Worm (Caenorhabditis elegans) whole organism, L1 larva: ENCODE data around the gene rpl-32.

Experiments used
- C04F5.9 ChIP-seq: sonication (generic microtip); optimal IDR thresholded peaks from 2 replicates; lab custom pipeline; 2016; ENCODE audit warnings: missing genetic modification characterization, missing compliant biosample characterization
- F16B12.6 ChIP-seq: fragments of 150-350 bp; optimal IDR thresholded peaks from 2 replicates; lab custom pipeline; 2014; ENCODE audit warnings: missing biosample characterization, missing genetic modification characterization
- aha-1 ChIP-seq: fragments of 150-350 bp; optimal IDR thresholded peaks from 2 replicates; lab custom pipeline; 2014; ENCODE audit warnings: missing biosample characterization, missing genetic modification characterization
- aly-2 ChIP-seq: fragments of 150-350 bp; optimal IDR thresholded peaks from 2 replicates; lab custom pipeline; 2014; ENCODE audit warnings: missing biosample characterization, missing genetic modification characterization
- ama-1 ChIP-seq: fragments of 150-350 bp; optimal IDR thresholded peaks from 2 replicates; lab custom pipeline; 2014
- blmp-1 ChIP-seq: fragments of 150-350 bp; optimal IDR thresholded peaks from 2 replicates; lab custom pipeline; 2014; ENCODE audit warnings: missing biosample characterization, missing genetic modification characterization
- ceh-8 ChIP-seq: fragments of 200-800 bp; sonication (Bioruptor generic); optimal IDR thresholded peaks from 2 replicates; lab custom pipeline; 2018; ENCODE audit warnings: mild to moderate bottlenecking, missing genetic modification characterization, moderate library complexity, missing compliant biosample characterization
- ceh-88 ChIP-seq: fragments of 200-800 bp; sonication (Bioruptor generic); IDR thresholded peaks from 2 replicates; pipeline ENCODE4 v1.3.6; 2022; ENCODE audit warnings: missing genetic modification characterization, missing compliant biosample characterization
- dpl-1 ChIP-seq, 3 experiments: fragments of 150-350 bp in 2 of 3; sonication (generic microtip) in 1 of 3; optimal IDR thresholded peaks; 2 replicates each; lab custom pipeline; 2014 to 2017; ENCODE audit warnings: missing biosample characterization in 3 of 3, missing genetic modification characterization in 3 of 3, missing genetic modification reagents in 3 of 3
- dsc-1 ChIP-seq: sonication (generic microtip); optimal IDR thresholded peaks from 2 replicates; lab custom pipeline; 2016; ENCODE audit warnings: mild to moderate bottlenecking, missing genetic modification characterization, missing compliant biosample characterization
- efl-1 ChIP-seq, 4 experiments: fragments of 150-350 bp; optimal IDR thresholded peaks in 3 of 4; peaks in 1 of 4; 1 replicate in 1 of 4; 2 replicates in 3 of 4; lab custom pipeline; 2014; ENCODE audit warnings: missing biosample characterization in 2 of 4, missing genetic modification characterization in 2 of 4, missing genetic modification reagents in 2 of 4
- egl-13 ChIP-seq: sonication (generic microtip); optimal IDR thresholded peaks from 2 replicates; lab custom pipeline; 2016; ENCODE audit warnings: missing genotype, missing genetic modification reagents, missing genetic modification characterization, missing compliant biosample characterization
- ets-5 ChIP-seq: fragments of 200-800 bp; sonication (Bioruptor generic); IDR thresholded peaks from 2 replicates; pipeline ENCODE4 v1.3.6; 2022; ENCODE audit warnings: missing genetic modification characterization, missing compliant biosample characterization
- fos-1 ChIP-seq: fragments of 150-350 bp; optimal IDR thresholded peaks from 2 replicates; lab custom pipeline; 2014; ENCODE audit warnings: missing biosample characterization, missing genetic modification characterization
- hlh-4 ChIP-seq: sonication (generic microtip); optimal IDR thresholded peaks from 2 replicates; lab custom pipeline; 2016; ENCODE audit warnings: mild to moderate bottlenecking, missing genetic modification characterization, missing compliant biosample characterization
- hpl-2 ChIP-seq: fragments of 150-350 bp; optimal IDR thresholded peaks from 2 replicates; lab custom pipeline; 2014; ENCODE audit warnings: missing biosample characterization, missing genetic modification reagents, missing genetic modification characterization
- lin-14 ChIP-seq: fragments of 200-800 bp; sonication (Bioruptor generic); optimal IDR thresholded peaks from 2 replicates; lab custom pipeline; 2018; ENCODE audit warnings: mild to moderate bottlenecking, missing genetic modification characterization, moderate library complexity, missing compliant biosample characterization
- lin-15B ChIP-seq: fragments of 150-350 bp; sonication (generic microtip); optimal IDR thresholded peaks from 3 replicates; lab custom pipeline; 2014; ENCODE audit warnings: missing biosample characterization, missing genetic modification characterization
- lin-35 ChIP-seq, 2 experiments: fragments of 150-350 bp; optimal IDR thresholded peaks; 2 replicates each; lab custom pipeline; 2014; ENCODE audit warnings: missing biosample characterization in 2 of 2, missing genetic modification characterization in 2 of 2, missing genetic modification reagents in 2 of 2
- lir-3 ChIP-seq: sonication (generic microtip); optimal IDR thresholded peaks from 2 replicates; lab custom pipeline; 2016; ENCODE audit warnings: mild to moderate bottlenecking, missing genetic modification characterization, moderate library complexity, missing compliant biosample characterization; ENCODE audit not compliant: poor library complexity
- mep-1 ChIP-seq: fragments of 150-350 bp; optimal IDR thresholded peaks from 2 replicates; lab custom pipeline; 2014; ENCODE audit warnings: missing biosample characterization, missing genetic modification characterization
- nhr-12 ChIP-seq: sonication (generic microtip); optimal IDR thresholded peaks from 2 replicates; lab custom pipeline; 2017; ENCODE audit warnings: missing biosample characterization, missing genetic modification characterization
- nhr-20 ChIP-seq: sonication (generic microtip); optimal IDR thresholded peaks from 2 replicates; lab custom pipeline; 2016; ENCODE audit warnings: mild to moderate bottlenecking, missing genetic modification characterization, missing compliant biosample characterization
- nhr-28 ChIP-seq: fragments of 150-350 bp; optimal IDR thresholded peaks from 2 replicates; lab custom pipeline; 2014; ENCODE audit warnings: missing biosample characterization, missing genetic modification characterization
- nhr-76 ChIP-seq: sonication (generic microtip); optimal IDR thresholded peaks from 2 replicates; lab custom pipeline; 2017; ENCODE audit warnings: missing biosample characterization, missing genetic modification characterization
- nhr-85 ChIP-seq: sonication (generic microtip); peaks from one replicate; lab custom pipeline; 2016; ENCODE audit warnings: missing genetic modification characterization, inconsistent platforms, missing compliant biosample characterization
- pag-3 ChIP-seq: sonication (generic microtip); optimal IDR thresholded peaks from 2 replicates; lab custom pipeline; 2017; ENCODE audit warnings: missing genetic modification characterization, mild to moderate bottlenecking, missing compliant biosample characterization, antibody characterized with exemption, borderline replicate concordance; ENCODE audit not compliant: insufficient read depth
- rnt-1 ChIP-seq: sonication (generic microtip); optimal IDR thresholded peaks from 2 replicates; lab custom pipeline; 2016; ENCODE audit warnings: mild to moderate bottlenecking, missing genetic modification characterization, moderate library complexity, missing compliant biosample characterization
- skn-1 ChIP-seq: fragments of 150-350 bp; optimal IDR thresholded peaks from 2 replicates; lab custom pipeline; 2014; ENCODE audit warnings: missing biosample characterization, missing genetic modification characterization
- snpc-4 ChIP-seq: fragments of 150-350 bp; optimal IDR thresholded peaks from 2 replicates; lab custom pipeline; 2014; ENCODE audit warnings: missing biosample characterization, missing genetic modification characterization
- sptf-1 ChIP-seq: fragments of 150-350 bp; optimal IDR thresholded peaks from 2 replicates; lab custom pipeline; 2014; ENCODE audit warnings: missing biosample characterization, missing genetic modification characterization
- sup-37 ChIP-seq: fragments of 200-800 bp; sonication (Bioruptor generic); optimal IDR thresholded peaks from 2 replicates; lab custom pipeline; 2018; ENCODE audit warnings: mild to moderate bottlenecking, missing genetic modification characterization, missing compliant biosample characterization
- swsn-7 ChIP-seq: sonication (generic microtip); optimal IDR thresholded peaks from 2 replicates; lab custom pipeline; 2016; ENCODE audit warnings: missing genetic modification characterization, missing compliant biosample characterization

The rpl-32 gene

DNA sequence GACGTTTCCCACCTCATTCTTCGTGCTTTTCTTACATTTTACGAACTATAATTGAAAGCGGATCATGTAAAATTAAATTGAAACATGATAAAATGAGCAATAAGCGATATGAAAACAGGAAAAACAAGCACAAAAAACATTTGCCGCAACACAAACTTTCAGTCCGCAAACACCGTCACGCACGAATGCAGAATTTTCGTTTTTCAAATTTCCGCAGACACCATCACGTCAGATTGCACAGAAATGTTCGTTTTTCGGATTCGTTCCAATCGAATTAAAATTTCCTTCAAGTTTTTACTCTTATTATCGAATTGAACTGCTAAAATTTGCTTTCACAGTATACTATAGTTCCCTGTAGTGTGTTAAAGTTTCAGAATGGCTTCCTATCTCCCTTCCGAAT, 2.3 kb downstream of the rpl-32 start, which contains the start of gene chmp-7 (continued):
- TF ChIP-seq sptf-1 (tag; lab: Kevin White, UChicago) (no peak), hlh-4 (tag; lab: Kevin White, UChicago) (no peak), ets-5 (no peak), nhr-20 (tag; lab: Kevin White, UChicago) (peak; percentile 87), mep-1 (tag; lab: Kevin White, UChicago) (peak; percentile 99), lin-15B (tag; lab: Kevin White, UChicago) (peak; percentile 81), rnt-1 (tag; lab: Kevin White, UChicago) (peak; percentile 92), ceh-8 (GFP tag; lab: Kevin White, UChicago) (peak; percentile 22), lir-3 (tag; lab: Kevin White, UChicago) (peak; percentile 75), nhr-12 (tag; lab: Kevin White, UChicago) (no peak), sup-37 (GFP tag; lab: Kevin White, UChicago) (peak; percentile 56)

DNA sequence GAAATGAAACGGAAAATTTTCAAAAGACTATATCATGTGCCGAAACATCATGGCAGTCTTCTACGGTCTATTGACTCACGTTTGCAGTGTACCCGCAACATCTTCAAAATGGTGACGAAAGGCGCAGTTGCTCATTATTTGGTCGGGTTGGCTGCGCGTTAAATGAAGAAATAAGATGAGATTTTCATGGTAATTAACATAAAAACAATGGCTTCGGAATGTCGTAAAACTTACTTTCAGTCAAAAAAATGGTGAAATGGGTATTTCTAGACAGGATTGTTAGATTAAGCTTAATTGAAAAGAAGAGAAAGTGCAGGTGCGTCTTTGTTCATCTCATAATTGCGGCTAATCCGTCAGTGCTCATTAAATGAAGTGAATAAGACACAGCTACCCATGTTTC, 3.3 kb downstream of the rpl-32 start, which contains the start of gene T24B8.7:
Gene T24B8.7, minus strand, starts transcription at position 101 of the 400 bp plus-strand sequence.
- TF ChIP-seq efl-1 (optimal IDR thresholded peaks at IDR 0.05; lab: Kevin White, UChicago) (no peak), efl-1 (GFP tag; optimal IDR thresholded peaks at IDR 0.05 in 1 of 2; lab: Kevin White, UChicago) (peak in 1 of 2 experiments; percentile 71), lir-3 (tag; lab: Kevin White, UChicago) (no peak)
- TF ChIP-seq, all 84 proteins: peak for 1

DNA sequence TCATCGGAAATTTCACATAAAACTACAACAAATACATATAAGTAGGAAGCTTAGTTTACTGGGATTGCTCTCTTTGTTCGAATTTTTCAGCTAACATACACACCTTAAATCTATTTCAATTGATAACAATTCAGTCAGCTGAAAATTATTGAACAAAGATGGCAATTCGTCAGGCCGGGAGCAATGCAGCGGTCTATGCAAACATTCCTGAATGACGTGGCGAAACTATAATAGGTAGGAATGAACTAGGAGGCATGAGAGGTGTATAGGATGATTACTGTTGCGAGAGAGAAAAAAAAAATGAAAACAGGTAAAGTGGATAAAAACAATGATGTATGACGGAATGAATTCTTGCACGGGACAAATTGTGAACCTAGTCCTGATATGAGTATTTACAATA, 14.8 kb downstream of the rpl-32 start:
- TF ChIP-seq nhr-20 (tag; lab: Kevin White, UChicago): no peak
- no peak for TF ChIP-seq nhr-76 (tag; lab: Kevin White, UChicago)
- TF ChIP-seq egl-13: no peak
- no peak for TF ChIP-seq dpl-1 (GFP tag; optimal IDR thresholded peaks at IDR 0.05; lab: Kevin White, UChicago)
- no peak for TF ChIP-seq dsc-1 (tag; lab: Kevin White, UChicago)
- TF ChIP-seq nhr-85 (tag; lab: Kevin White, UChicago): no peak

DNA sequence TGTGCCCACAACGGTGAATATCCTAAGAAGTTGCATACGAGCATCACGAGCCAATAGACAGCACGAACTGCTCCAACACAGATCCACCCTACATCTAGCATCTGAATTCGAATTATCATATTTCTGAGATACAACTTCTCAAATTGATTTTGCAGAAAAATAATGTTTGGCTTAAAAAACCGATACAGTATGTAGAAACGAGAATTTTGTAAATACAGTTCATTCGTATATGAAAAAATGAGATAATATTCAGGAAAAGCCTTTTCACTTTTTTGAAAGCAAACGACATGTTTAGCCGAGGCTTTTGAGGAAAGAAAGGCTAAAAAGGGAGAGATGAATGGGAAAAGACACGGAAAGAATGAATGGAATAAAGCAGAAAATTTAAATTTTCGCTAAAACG, 15.6 kb downstream of the rpl-32 start, which contains the start of gene F37B12.3:
Gene F37B12.3, minus strand, starts transcription at position 101 of the 400 bp plus-strand sequence.
- TF ChIP-seq ceh-88 (GFP tag; lab: Robert Waterston, UW): no peak
- no peak for TF ChIP-seq hpl-2 (GFP tag; lab: Kevin White, UChicago)
- TF ChIP-seq dsc-1 (tag; lab: Kevin White, UChicago): no peak
- no peak for TF ChIP-seq sup-37 (GFP tag; lab: Kevin White, UChicago)
- no peak for TF ChIP-seq fos-1
- no peak for TF ChIP-seq ama-1 (lab: Kevin White, UChicago)
- no peak for TF ChIP-seq rnt-1 (tag; lab: Kevin White, UChicago)
- TF ChIP-seq aha-1 (tag; lab: Kevin White, UChicago): no peak
- TF ChIP-seq sptf-1 (tag; lab: Kevin White, UChicago): no peak
- no peak for TF ChIP-seq ceh-8 (GFP tag; lab: Kevin White, UChicago)
- no peak for TF ChIP-seq aly-2 (tag; lab: Kevin White, UChicago)
- TF ChIP-seq C04F5.9 (tag; lab: Kevin White, UChicago): no peak
- no peak for TF ChIP-seq swsn-7 (tag; lab: Kevin White, UChicago)
- TF ChIP-seq F16B12.6: no peak
- TF ChIP-seq pag-3: no peak
- no peak for TF ChIP-seq blmp-1 (tag; lab: Kevin White, UChicago)

DNA sequence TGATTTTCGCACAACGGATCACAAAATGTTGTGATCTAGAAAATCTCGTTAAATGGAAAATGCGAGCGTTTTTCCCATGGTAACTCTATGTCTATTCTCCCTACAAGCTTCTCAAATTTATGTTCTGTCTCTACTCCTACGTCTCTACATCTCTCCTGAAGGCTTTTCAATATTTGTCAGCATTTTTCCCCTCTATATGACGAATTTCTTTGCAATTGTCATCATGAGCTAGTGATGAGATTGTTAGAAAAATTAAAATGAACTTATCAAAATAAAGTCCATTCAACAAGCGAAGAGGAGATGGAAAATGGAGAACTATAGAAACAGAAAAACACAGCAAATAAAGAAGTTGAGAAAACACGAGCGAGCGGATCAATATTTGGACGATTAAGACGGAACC, 18.1 kb downstream of the rpl-32 start:
- TF ChIP-seq blmp-1 (tag; lab: Kevin White, UChicago) (no peak), skn-1 (tag; lab: Kevin White, UChicago) (peak; percentile 91), snpc-4 (tag; lab: Kevin White, UChicago) (no peak), efl-1 (optimal IDR thresholded peaks at IDR 0.05; lab: Kevin White, UChicago) (no peak), efl-1 (GFP tag; optimal IDR thresholded peaks at IDR 0.05 in 1 of 2; lab: Kevin White, UChicago) (no peak), lin-14 (GFP tag; lab: Kevin White, UChicago) (no peak)

DNA sequence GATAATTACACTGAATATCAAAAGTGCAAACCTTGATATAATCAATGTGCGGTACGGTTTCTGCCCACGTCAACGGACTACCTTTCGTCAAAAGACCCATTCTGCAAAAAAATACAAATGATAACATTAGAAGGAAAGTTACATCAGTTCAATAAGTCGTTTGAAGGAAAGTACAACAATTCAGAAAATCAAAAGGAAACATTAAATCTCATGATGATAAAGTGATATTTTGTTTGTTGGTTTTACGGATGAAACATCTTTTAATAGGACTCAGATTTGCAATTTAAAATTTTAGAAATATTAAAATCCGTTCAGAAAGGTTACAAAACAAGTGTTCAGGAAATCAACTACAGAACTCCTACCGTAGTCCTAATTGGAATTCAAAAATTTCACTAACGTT, 18.7 kb downstream of the rpl-32 start, which contains the start of gene gcs-1:
Gene gcs-1, minus strand, starts transcription at position 101 of the 400 bp plus-strand sequence.
- TF ChIP-seq nhr-28 (no peak), lin-35 (GFP tag; optimal IDR thresholded peaks at IDR 0.05; lab: Kevin White, UChicago) (no peak), nhr-20 (tag; lab: Kevin White, UChicago) (no peak), efl-1 (optimal IDR thresholded peaks at IDR 0.05; lab: Kevin White, UChicago) (no peak), efl-1 (GFP tag; optimal IDR thresholded peaks at IDR 0.05 in 1 of 2; lab: Kevin White, UChicago) (peak in 1 of 2 experiments; percentile 25)
